Fruit fly (Drosophila melanogaster) whole organism, embryonic: ENCODE measurements around the gene CG46309.
A peak's percentile ranks its signal among the peaks of the same experiment; 100 is the strongest.

Experiments used
- CG10321 ChIP-seq: fragments of 200-800 bp; sonication (Bioruptor generic); IDR thresholded peaks from 2 replicates; pipeline ENCODE4 v1.3.6; 2022; ENCODE audit warnings: missing biosample characterization, missing genetic modification characterization
- CG10654 ChIP-seq: fragments of 200-800 bp; sonication (Bioruptor generic); optimal IDR thresholded peaks from 2 replicates; lab custom pipeline; 2016; ENCODE audit warnings: missing biosample characterization, missing genetic modification characterization
- CG12236 ChIP-seq: fragments of 200-800 bp; sonication (Bioruptor generic); optimal IDR thresholded peaks from 2 replicates; lab custom pipeline; 2016; ENCODE audit warnings: missing biosample characterization, missing genetic modification characterization
- CG13123 ChIP-seq: fragments of 200-800 bp; sonication (Bioruptor generic); optimal IDR thresholded peaks from 2 replicates; lab custom pipeline; 2016; ENCODE audit warnings: missing biosample characterization, missing genetic modification characterization
- CG13296 ChIP-seq: fragments of 200-800 bp; sonication (Bioruptor generic); optimal IDR thresholded peaks from 3 replicates; lab custom pipeline; 2018; ENCODE audit warnings: missing biosample characterization, mild to moderate bottlenecking, missing genetic modification characterization
- CG13424 ChIP-seq: fragments of 200-800 bp; sonication (Bioruptor generic); optimal IDR thresholded peaks from 2 replicates; lab custom pipeline; 2019; ENCODE audit warnings: missing biosample characterization, mild to moderate bottlenecking, missing genetic modification characterization, moderate library complexity
- CG14710 ChIP-seq: fragments of 200-800 bp; sonication (Bioruptor generic); optimal IDR thresholded peaks from 3 replicates; lab custom pipeline; 2019; ENCODE audit warnings: missing biosample characterization, mild to moderate bottlenecking, missing genetic modification characterization, moderate library complexity
- CG1529 ChIP-seq: fragments of 200-800 bp; sonication (Bioruptor generic); optimal IDR thresholded peaks from 3 replicates; lab custom pipeline; 2018; ENCODE audit warnings: missing biosample characterization, missing genetic modification characterization
- CG17328 ChIP-seq: fragments of 200-800 bp; sonication (Bioruptor generic); IDR thresholded peaks from 2 replicates; pipeline ENCODE4 v1.3.6; 2022; ENCODE audit warnings: missing biosample characterization, missing genetic modification characterization
- CG17361 ChIP-seq: fragments of 200-800 bp; sonication (Bioruptor generic); IDR thresholded peaks from 3 replicates; pipeline ENCODE4 v1.3.6; 2022; ENCODE audit warnings: missing biosample characterization, missing genetic modification characterization
- CG18262 ChIP-seq: fragments of 200-800 bp; optimal IDR thresholded peaks from 3 replicates; lab custom pipeline; 2019; ENCODE audit warnings: missing biosample characterization, mild to moderate bottlenecking, missing genetic modification characterization, moderate library complexity
- CG2875 ChIP-seq: fragments of 200-800 bp; sonication (Bioruptor generic); optimal IDR thresholded peaks from 2 replicates; lab custom pipeline; 2017; ENCODE audit warnings: missing biosample characterization, mild to moderate bottlenecking, missing genetic modification characterization, missing genetic modification reagents
- CG31365 ChIP-seq: fragments of 200-800 bp; sonication (Bioruptor generic); optimal IDR thresholded peaks from 2 replicates; lab custom pipeline; 2018; ENCODE audit warnings: missing biosample characterization, mild to moderate bottlenecking, missing genetic modification characterization
- CG34422 ChIP-seq: fragments of 200-800 bp; sonication (Bioruptor generic); IDR thresholded peaks from 3 replicates; pipeline ENCODE4 v1.3.6; 2022; ENCODE audit warnings: missing biosample characterization, missing genetic modification characterization
- CG4328 ChIP-seq: fragments of 200-800 bp; sonication (Bioruptor generic); optimal IDR thresholded peaks from 3 replicates; lab custom pipeline; 2017; ENCODE audit warnings: missing biosample characterization, missing genetic modification reagents, missing genetic modification characterization
- CG5245 ChIP-seq: fragments of 200-800 bp; sonication (Bioruptor generic); optimal IDR thresholded peaks from 3 replicates; lab custom pipeline; 2016; ENCODE audit warnings: missing biosample characterization, missing genetic modification characterization
- CG6854 ChIP-seq: fragments of 200-800 bp; sonication (Bioruptor generic); optimal IDR thresholded peaks from 3 replicates; lab custom pipeline; 2017; ENCODE audit warnings: missing biosample characterization, mild to moderate bottlenecking, missing genetic modification characterization
- CG7372 ChIP-seq: fragments of 200-800 bp; sonication (Bioruptor generic); IDR thresholded peaks from 2 replicates; pipeline ENCODE4 v1.3.6; 2022; ENCODE audit warnings: missing biosample characterization, missing genetic modification characterization
- CG7556 ChIP-seq: fragments of 200-800 bp; sonication (Bioruptor generic); optimal IDR thresholded peaks from 2 replicates; lab custom pipeline; 2017; ENCODE audit warnings: missing biosample characterization, mild to moderate bottlenecking, missing genetic modification characterization
- CG7928 ChIP-seq: fragments of 200-800 bp; sonication (Bioruptor generic); optimal IDR thresholded peaks from 2 replicates; lab custom pipeline; 2017; ENCODE audit warnings: missing biosample characterization, mild to moderate bottlenecking, missing genetic modification characterization
- CG9876 ChIP-seq: fragments of 200-800 bp; sonication (Bioruptor generic); optimal IDR thresholded peaks from 2 replicates; lab custom pipeline; 2016; ENCODE audit warnings: missing biosample characterization, missing genetic modification characterization
- Doc2 ChIP-seq: fragments of 200-800 bp; sonication (Bioruptor generic); IDR thresholded peaks from 2 replicates; pipeline ENCODE4 v1.3.6; 2022; ENCODE audit warnings: missing biosample characterization, missing genetic modification characterization
- Dp ChIP-seq: fragments of 200-800 bp; sonication (Bioruptor generic); optimal IDR thresholded peaks from 2 replicates; lab custom pipeline; 2018; ENCODE audit warnings: missing biosample characterization, mild to moderate bottlenecking, missing genetic modification characterization, moderate library complexity
- Hmr ChIP-seq: fragments of 200-800 bp; sonication (Bioruptor generic); optimal IDR thresholded peaks from 3 replicates; lab custom pipeline; 2017; ENCODE audit warnings: mild to moderate bottlenecking, missing biosample characterization, missing genetic modification reagents, missing genetic modification characterization
- Hmx ChIP-seq: fragments of 200-800 bp; sonication (Bioruptor generic); optimal IDR thresholded peaks from 2 replicates; lab custom pipeline; 2016; ENCODE audit warnings: missing biosample characterization, missing genetic modification characterization
- Hr3 ChIP-seq: fragments of 200-800 bp; sonication (Bioruptor generic); optimal IDR thresholded peaks from 3 replicates; lab custom pipeline; 2016; ENCODE audit warnings: missing biosample characterization, missing genetic modification characterization
- MBD-R2 ChIP-seq: fragments of 200-800 bp; sonication (Bioruptor generic); IDR thresholded peaks from 2 replicates; pipeline ENCODE4 v1.3.6; 2022; ENCODE audit warnings: missing biosample characterization, missing genetic modification characterization
- Nf-YB ChIP-seq: fragments of 200-800 bp; sonication (Bioruptor generic); optimal IDR thresholded peaks from 3 replicates; lab custom pipeline; 2019; ENCODE audit warnings: missing biosample characterization, mild to moderate bottlenecking, missing genetic modification characterization, moderate library complexity
- Oli ChIP-seq: fragments of 200-800 bp; sonication (Bioruptor generic); optimal IDR thresholded peaks from 2 replicates; lab custom pipeline; 2018; ENCODE audit warnings: missing biosample characterization, mild to moderate bottlenecking, missing genetic modification characterization, moderate library complexity
- Taf1 ChIP-seq: fragments of 200-800 bp; sonication (Bioruptor generic); IDR thresholded peaks from 2 replicates; pipeline ENCODE4 v1.3.6; 2022; ENCODE audit warnings: missing biosample characterization, missing genetic modification characterization
- Tbp ChIP-seq: fragments of >200 bp; optimal IDR thresholded peaks from 2 replicates; lab custom pipeline; 2018; ENCODE audit warnings: missing biosample characterization, missing genetic modification characterization
- Trl ChIP-seq, 3 experiments: fragments of >200 bp in 2 of 3; fragments of 200-800 bp in 1 of 3; sonication (Bioruptor generic) in 1 of 3; optimal IDR thresholded peaks; 2 replicates in 1 of 3; 3 replicates in 2 of 3; lab custom pipeline; 2016 to 2017; ENCODE audit warnings: missing biosample characterization in 1 of 3, missing genetic modification characterization in 1 of 3
- Vsx1 ChIP-seq: fragments of 200-800 bp; sonication (Bioruptor generic); optimal IDR thresholded peaks from 2 replicates; lab custom pipeline; 2017; ENCODE audit warnings: missing biosample characterization, mild to moderate bottlenecking, missing genetic modification characterization, missing genetic modification reagents
- ara ChIP-seq: fragments of 200-800 bp; sonication (Bioruptor generic); IDR thresholded peaks from 2 replicates; pipeline ENCODE4 v1.3.6; 2022; ENCODE audit warnings: missing biosample characterization, missing genetic modification characterization
- ash1 ChIP-seq: fragments of 200-800 bp; sonication (Bioruptor generic); optimal IDR thresholded peaks from 2 replicates; lab custom pipeline; 2018; ENCODE audit warnings: missing biosample characterization, mild to moderate bottlenecking, missing genetic modification characterization
- cad ChIP-seq: fragments of >200 bp; optimal IDR thresholded peaks from 2 replicates; lab custom pipeline; 2017; ENCODE audit warnings: missing biosample characterization, missing genetic modification characterization
- chif ChIP-seq, 2 experiments: fragments of 200-800 bp; sonication (Bioruptor generic); optimal IDR thresholded peaks; 3 replicates each; lab custom pipeline; 2016; ENCODE audit warnings: missing biosample characterization in 2 of 2, missing genetic modification characterization in 2 of 2
- chm ChIP-seq: fragments of 200-800 bp; sonication (Bioruptor generic); IDR thresholded peaks from 2 replicates; pipeline ENCODE4 v1.3.6; 2022; ENCODE audit warnings: missing biosample characterization, missing genetic modification characterization
- ems ChIP-seq: fragments of 200-800 bp; sonication (Bioruptor generic); optimal IDR thresholded peaks from 3 replicates; lab custom pipeline; 2016; ENCODE audit warnings: missing biosample characterization, missing genetic modification characterization
- en ChIP-seq: fragments of 200-800 bp; sonication (Bioruptor generic); optimal IDR thresholded peaks from 2 replicates; lab custom pipeline; 2016; ENCODE audit warnings: missing biosample characterization, missing genetic modification characterization
- ewg ChIP-seq: fragments of 200-800 bp; sonication (Bioruptor generic); optimal IDR thresholded peaks from 3 replicates; lab custom pipeline; 2017; ENCODE audit warnings: mild to moderate bottlenecking, missing biosample characterization, missing genetic modification reagents, missing genetic modification characterization
- eyg ChIP-seq: fragments of 200-800 bp; sonication (Bioruptor generic); optimal IDR thresholded peaks from 3 replicates; lab custom pipeline; 2016; ENCODE audit warnings: missing biosample characterization, missing genetic modification characterization
- gt ChIP-seq: fragments of 200-800 bp; sonication (Bioruptor generic); IDR thresholded peaks from 2 replicates; pipeline ENCODE4 v1.3.6; 2022; ENCODE audit warnings: missing biosample characterization, missing genetic modification characterization
- h ChIP-seq: fragments of >200 bp; optimal IDR thresholded peaks from 2 replicates; lab custom pipeline; 2017
- maf-S ChIP-seq: fragments of 200-800 bp; sonication (Bioruptor generic); optimal IDR thresholded peaks from 2 replicates; lab custom pipeline; 2016; ENCODE audit warnings: missing biosample characterization, missing genetic modification characterization
- ranshi ChIP-seq: fragments of 200-800 bp; sonication (Bioruptor generic); IDR thresholded peaks from 2 replicates; pipeline ENCODE4 v1.3.6; 2022; ENCODE audit warnings: missing biosample characterization, missing genetic modification characterization
- repo ChIP-seq: fragments of 200-800 bp; sonication (Bioruptor generic); optimal IDR thresholded peaks from 2 replicates; lab custom pipeline; 2016; ENCODE audit warnings: missing biosample characterization, missing genetic modification characterization
- run ChIP-seq: fragments of 200-800 bp; sonication (Bioruptor generic); optimal IDR thresholded peaks from 3 replicates; lab custom pipeline; 2018; ENCODE audit warnings: missing biosample characterization, mild to moderate bottlenecking, missing genetic modification characterization
- sd ChIP-seq: fragments of 200-800 bp; sonication (Bioruptor generic); optimal IDR thresholded peaks from 3 replicates; lab custom pipeline; 2018; ENCODE audit warnings: missing biosample characterization, mild to moderate bottlenecking, missing genetic modification characterization, moderate library complexity
- slbo ChIP-seq: fragments of 200-800 bp; sonication (Bioruptor generic); IDR thresholded peaks from 2 replicates; pipeline ENCODE4 v1.3.6; 2022; ENCODE audit warnings: missing biosample characterization, missing genetic modification characterization
- yki ChIP-seq: fragments of >200 bp; optimal IDR thresholded peaks from 3 replicates; lab custom pipeline; 2018

The CG46309 gene

DNA sequence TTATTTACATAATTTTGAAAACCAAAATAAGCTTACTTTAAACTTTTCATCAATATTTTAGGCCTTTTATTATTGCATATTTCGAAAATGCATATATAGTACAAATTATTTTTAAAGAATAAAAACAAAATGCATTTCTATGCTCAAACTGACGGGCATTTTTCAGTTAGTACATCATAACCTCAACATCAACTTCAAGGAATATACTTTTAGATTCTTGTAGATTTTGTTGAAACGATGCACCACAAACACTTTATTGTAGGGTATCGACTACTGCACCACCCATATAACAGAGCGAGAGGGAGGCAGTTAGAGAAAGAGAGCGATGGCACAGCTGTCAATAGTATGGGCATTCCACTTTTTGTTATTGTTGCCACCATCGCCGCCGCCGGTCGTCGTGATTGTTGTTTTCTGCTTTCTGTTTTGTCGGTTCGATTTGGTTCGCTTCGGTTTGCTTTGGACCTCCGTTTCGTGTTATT lies 28.2 kb upstream of the CG46309 start (continued):
- TF ChIP-seq CG18262 (tag; lab: Kevin White, UChicago) (peak; percentile 97), CG12236 (peak; percentile 81), Tbp (no peak), eyg (GFP tag; lab: Kevin White, UChicago) (peak; percentile 68), Trl (optimal IDR thresholded peaks at IDR 0.05; lab: Kevin White, UChicago) (peak in 1 of 2 experiments; percentile 24), Trl (GFP tag; optimal IDR thresholded peaks at IDR 0.05; lab: Kevin White, UChicago) (peak; percentile 87), CG7556 (GFP tag; lab: Kevin White, UChicago) (peak; percentile 96), run (tag; lab: Kevin White, UChicago) (peak; percentile 91), Hr3 (peak; percentile 94), cad (GFP tag; lab: Kevin White, UChicago) (peak; percentile 74), Dp (GFP tag; lab: Kevin White, UChicago) (no peak), ewg (GFP tag; lab: Kevin White, UChicago) (peak; percentile 90), slbo (GFP tag; lab: Robert Waterston, UW) (peak; percentile 58; the same call in 1 of the 2 replicates), CG2875 (GFP tag; lab: Kevin White, UChicago) (peak; percentile 92), en (peak; percentile 75), sd (tag; lab: Kevin White, UChicago) (peak; percentile 73), Hmr (peak; percentile 85), ems (GFP tag; lab: Kevin White, UChicago) (peak; percentile 88), chif (GFP tag; optimal IDR thresholded peaks at IDR 0.05; lab: Kevin White, UChicago) (peak; percentile 86 to 94), CG10321 (peak; percentile 65), yki (no peak), maf-S (peak; percentile 78), h (lab: Kevin White, UChicago) (no peak), CG7372 (GFP tag; lab: Robert Waterston, UW) (peak; percentile 62), CG5245 (peak; percentile 76), MBD-R2 (no peak), CG17361 (GFP tag; lab: Robert Waterston, UW) (peak; percentile 98), gt (GFP tag; lab: Robert Waterston, UW) (0 out of 2 replicates have a peak, but pooled peaks have one; percentile 46), CG1529 (peak; percentile 92), chm (GFP tag; lab: Robert Waterston, UW) (peak; percentile 41; the same call in 1 of the 2 replicates), CG10654 (GFP tag; lab: Kevin White, UChicago) (peak; percentile 92), ara (no peak; the same call in 1 of the 2 replicates), ranshi (GFP tag; lab: Robert Waterston, UW) (peak; percentile 69), CG9876 (peak; percentile 19), CG7928 (GFP tag; lab: Kevin White, UChicago) (peak; percentile 36), CG6854 (GFP tag; lab: Kevin White, UChicago) (peak; percentile 52), CG17328 (GFP tag; lab: Robert Waterston, UW) (peak; percentile 83), CG13424 (tag; lab: Kevin White, UChicago) (peak; percentile 95), Nf-YB (GFP tag; lab: Kevin White, UChicago) (peak; percentile 80), CG34422 (GFP tag; lab: Robert Waterston, UW) (peak; percentile 76; the same call in 2 of the 3 replicates), Taf1 (0 out of 2 replicates have a peak, but pooled peaks have one; percentile 18), CG14710 (tag; lab: Kevin White, UChicago) (peak; percentile 94), repo (GFP tag; lab: Kevin White, UChicago) (peak; percentile 79), Oli (peak; percentile 97), ash1 (GFP tag; lab: Kevin White, UChicago) (no peak), Hmx (GFP tag; lab: Kevin White, UChicago) (peak; percentile 74), Vsx1 (GFP tag; lab: Kevin White, UChicago) (peak; percentile 85), CG13296 (GFP tag; lab: Kevin White, UChicago) (peak; percentile 87), CG13123 (GFP tag; lab: Kevin White, UChicago) (peak; percentile 79), Doc2 (GFP tag; lab: Robert Waterston, UW) (peak; percentile 56; the same call in 1 of the 2 replicates), CG4328 (GFP tag; lab: Kevin White, UChicago) (peak; percentile 77), CG31365 (tag; lab: Kevin White, UChicago) (peak; percentile 51)
